Worm (Caenorhabditis elegans) whole organism, L3 larva: ENCODE measurements around the gene ZK1067.3.
A peak's percentile ranks its signal among the peaks of the same experiment; 100 is the strongest.

Experiments
- ZK546.5 ChIP-seq: sonication (generic microtip); optimal IDR thresholded peaks from 2 replicates; lab custom pipeline; 2017; ENCODE audit warnings: missing biosample characterization, missing genetic modification characterization
- aly-2 ChIP-seq: fragments of 150-350 bp; optimal IDR thresholded peaks from 2 replicates; lab custom pipeline; 2014; ENCODE audit warnings: missing biosample characterization, missing genetic modification characterization
- ama-1 ChIP-seq: fragments of 150-350 bp; optimal IDR thresholded peaks from 2 replicates; lab custom pipeline; 2018
- ceh-28 ChIP-seq: fragments of 150-350 bp; optimal IDR thresholded peaks from 2 replicates; lab custom pipeline; 2014; ENCODE audit warnings: missing biosample characterization, missing genetic modification reagents, missing genetic modification characterization
- ceh-82 ChIP-seq: fragments of 150-350 bp; optimal IDR thresholded peaks from 2 replicates; lab custom pipeline; 2014; ENCODE audit warnings: missing biosample characterization, missing genetic modification characterization
- ceh-9 ChIP-seq: sonication (generic microtip); optimal IDR thresholded peaks from 2 replicates; lab custom pipeline; 2018; ENCODE audit warnings: missing biosample characterization, missing genetic modification characterization
- daf-12 ChIP-seq: fragments of 150-350 bp; optimal IDR thresholded peaks from 2 replicates; lab custom pipeline; 2014; ENCODE audit warnings: missing biosample characterization, missing genetic modification reagents, missing genetic modification characterization
- egl-27 ChIP-seq: sonication (generic microtip); optimal IDR thresholded peaks from 4 replicates; lab custom pipeline; 2017; ENCODE audit warnings: missing biosample characterization, missing genetic modification reagents, missing genetic modification characterization
- egl-5 ChIP-seq: fragments of 150-350 bp; optimal IDR thresholded peaks from 2 replicates; lab custom pipeline; 2017; ENCODE audit warnings: missing biosample characterization, missing genetic modification reagents, missing genetic modification characterization, inconsistent platforms
- elt-1 ChIP-seq: fragments of 150-350 bp; optimal IDR thresholded peaks from 2 replicates; lab custom pipeline; 2014; ENCODE audit warnings: missing biosample characterization, missing genetic modification characterization
- elt-2 ChIP-seq: sonication (generic microtip); optimal IDR thresholded peaks from 2 replicates; lab custom pipeline; 2016; ENCODE audit warnings: missing genetic modification reagents, mild to moderate bottlenecking, missing genetic modification characterization, missing compliant biosample characterization
- eor-1 ChIP-seq, 2 experiments: fragments of 150-350 bp; optimal IDR thresholded peaks; 2 replicates each; lab custom pipeline; 2014 to 2018; ENCODE audit warnings: missing biosample characterization in 2 of 2, missing genetic modification characterization in 2 of 2
- fkh-10 ChIP-seq: sonication (generic microtip); optimal IDR thresholded peaks from 2 replicates; lab custom pipeline; 2017; ENCODE audit warnings: missing biosample characterization, missing genetic modification reagents, missing genetic modification characterization
- fkh-2 ChIP-seq: fragments of 150-350 bp; optimal IDR thresholded peaks from 2 replicates; lab custom pipeline; 2014; ENCODE audit warnings: missing biosample characterization, missing genetic modification reagents, missing genetic modification characterization
- fos-1 ChIP-seq: fragments of 150-350 bp; optimal IDR thresholded peaks from 2 replicates; lab custom pipeline; 2014; ENCODE audit warnings: missing biosample characterization, missing genetic modification characterization
- hmg-11 ChIP-seq: sonication (generic microtip); optimal IDR thresholded peaks from 2 replicates; lab custom pipeline; 2016; ENCODE audit warnings: missing genetic modification characterization, missing compliant biosample characterization
- jun-1 ChIP-seq: fragments of 150-350 bp; optimal IDR thresholded peaks from 2 replicates; lab custom pipeline; 2014; ENCODE audit warnings: missing biosample characterization, missing genetic modification reagents, missing genetic modification characterization
- lin-15B ChIP-seq: fragments of 150-350 bp; optimal IDR thresholded peaks from 2 replicates; lab custom pipeline; 2014; ENCODE audit warnings: missing biosample characterization, missing genetic modification characterization
- lin-39 ChIP-seq: fragments of 150-350 bp; optimal IDR thresholded peaks from 2 replicates; lab custom pipeline; 2018; ENCODE audit warnings: missing biosample characterization, missing genetic modification reagents, missing genetic modification characterization
- lsy-12 ChIP-seq: sonication (generic microtip); optimal IDR thresholded peaks from 2 replicates; lab custom pipeline; 2016; ENCODE audit warnings: mild to moderate bottlenecking, missing genetic modification characterization, missing compliant biosample characterization
- mml-1 ChIP-seq: fragments of 150-350 bp; sonication (generic microtip); optimal IDR thresholded peaks from 3 replicates; lab custom pipeline; 2014; ENCODE audit warnings: missing biosample characterization, missing genetic modification characterization
- nfya-1 ChIP-seq: sonication (generic microtip); optimal IDR thresholded peaks from 2 replicates; lab custom pipeline; 2017; ENCODE audit warnings: missing genetic modification characterization, mild to moderate bottlenecking, missing compliant biosample characterization, antibody characterized with exemption, moderate library complexity; ENCODE audit not compliant: insufficient read depth
- nhr-11 ChIP-seq: fragments of 150-350 bp; optimal IDR thresholded peaks from 2 replicates; lab custom pipeline; 2014; ENCODE audit warnings: missing biosample characterization, missing genetic modification characterization
- nhr-12 ChIP-seq: fragments of 150-350 bp; optimal IDR thresholded peaks from 2 replicates; lab custom pipeline; 2014; ENCODE audit warnings: missing biosample characterization, missing genetic modification characterization
- nhr-23 ChIP-seq: fragments of 150-350 bp; optimal IDR thresholded peaks from 2 replicates; lab custom pipeline; 2014; ENCODE audit warnings: missing biosample characterization, missing genetic modification reagents, missing genetic modification characterization
- nhr-237 ChIP-seq: fragments of 150-350 bp; optimal IDR thresholded peaks from 2 replicates; lab custom pipeline; 2014; ENCODE audit warnings: missing biosample characterization, missing genetic modification characterization
- nhr-28 ChIP-seq: fragments of 150-350 bp; optimal IDR thresholded peaks from 2 replicates; lab custom pipeline; 2014; ENCODE audit warnings: missing biosample characterization, missing genetic modification characterization
- nhr-43 ChIP-seq: sonication (generic microtip); optimal IDR thresholded peaks from 2 replicates; lab custom pipeline; 2016; ENCODE audit warnings: mild to moderate bottlenecking, missing genetic modification characterization, missing compliant biosample characterization; ENCODE audit not compliant: poor library complexity, severe bottlenecking
- nhr-67 ChIP-seq: fragments of 150-350 bp; optimal IDR thresholded peaks from 2 replicates; lab custom pipeline; 2014; ENCODE audit warnings: missing biosample characterization, missing genetic modification characterization
- nhr-76 ChIP-seq: fragments of 150-350 bp; sonication (generic microtip); optimal IDR thresholded peaks from 5 replicates; lab custom pipeline; 2014; ENCODE audit warnings: missing biosample characterization, missing genetic modification characterization
- pha-4 ChIP-seq: fragments of 150-350 bp; optimal IDR thresholded peaks from 2 replicates; lab custom pipeline; 2014; ENCODE audit warnings: missing biosample characterization, missing genetic modification reagents, missing genetic modification characterization
- pqm-1 ChIP-seq: fragments of 150-350 bp; optimal IDR thresholded peaks from 2 replicates; lab custom pipeline; 2017; ENCODE audit warnings: missing biosample characterization, missing genetic modification characterization, inconsistent platforms
- sea-2 ChIP-seq: fragments of 150-350 bp; sonication (generic microtip); optimal IDR thresholded peaks from 4 replicates; lab custom pipeline; 2014; ENCODE audit warnings: missing biosample characterization, missing genetic modification reagents, missing genetic modification characterization
- skn-1 ChIP-seq: fragments of 150-350 bp; optimal IDR thresholded peaks from 2 replicates; lab custom pipeline; 2014; ENCODE audit warnings: missing biosample characterization, missing genetic modification characterization
- snpc-4 ChIP-seq: fragments of 150-350 bp; optimal IDR thresholded peaks from 2 replicates; lab custom pipeline; 2014; ENCODE audit warnings: missing biosample characterization, missing genetic modification characterization
- unc-39 ChIP-seq: sonication (generic microtip); optimal IDR thresholded peaks from 4 replicates; lab custom pipeline; 2017; ENCODE audit warnings: missing biosample characterization, missing genetic modification characterization
- unc-62 ChIP-seq: fragments of 150-350 bp; sonication (generic microtip); optimal IDR thresholded peaks from 4 replicates; lab custom pipeline; 2014; ENCODE audit warnings: missing biosample characterization, missing genetic modification reagents, missing genetic modification characterization
- zag-1 ChIP-seq: fragments of 150-350 bp; optimal IDR thresholded peaks from 2 replicates; lab custom pipeline; 2014; ENCODE audit warnings: missing biosample characterization, missing genetic modification characterization
- ztf-11 ChIP-seq: fragments of 150-350 bp; optimal IDR thresholded peaks from 2 replicates; lab custom pipeline; 2014; ENCODE audit warnings: missing biosample characterization, missing genetic modification characterization
- ztf-4 ChIP-seq: fragments of 150-350 bp; optimal IDR thresholded peaks from 2 replicates; lab custom pipeline; 2014; ENCODE audit warnings: missing biosample characterization, missing genetic modification characterization

The ZK1067.3 gene

ce11 chrII:9213055-9213708, 9.9 kb upstream of the ZK1067.3 start, which contains the start of gene znfx-1:
Gene znfx-1 (plus strand): TSS chrII:9213658.
- TF ChIP-seq ztf-11 (tag; lab: Kevin White, UChicago) (no peak), lin-15B (tag; lab: Kevin White, UChicago) (no peak), pha-4 (tag; lab: Kevin White, UChicago) (no peak), unc-62 (GFP tag; lab: Kevin White, UChicago) (no peak), nhr-28 (tag; lab: Kevin White, UChicago) (no peak), ztf-4 (tag; lab: Kevin White, UChicago) (no peak), pqm-1 (tag; lab: Kevin White, UChicago) (no peak), mml-1 (tag; lab: Kevin White, UChicago) (no peak), fos-1 (tag; lab: Kevin White, UChicago) (no peak), nhr-67 (tag; lab: Kevin White, UChicago) (no peak)

ce11 chrII:9227134-9227533, 4.1 kb downstream of the ZK1067.3 start, which contains the start of gene abu-14:
Gene abu-14 (minus strand): TSS chrII:9227214.
- TF ChIP-seq unc-39: no peak
- TF ChIP-seq egl-27 (tag; lab: Kevin White, UChicago): no peak

- TF ChIP-seq pha-4 (tag; lab: Kevin White, UChicago): peak; percentile 64
- TF ChIP-seq daf-12 (tag; lab: Kevin White, UChicago): no peak
- no peak for TF ChIP-seq nhr-67 (tag; lab: Kevin White, UChicago)
- no peak for TF ChIP-seq fkh-10 (GFP tag; lab: Kevin White, UChicago)
- TF ChIP-seq ztf-4 (tag; lab: Kevin White, UChicago): no peak
- no peak for TF ChIP-seq snpc-4
- no peak for TF ChIP-seq nhr-11 (tag; lab: Kevin White, UChicago)
- peak; percentile 86 for TF ChIP-seq elt-2 (tag; lab: Kevin White, UChicago)
- no peak for TF ChIP-seq mml-1 (tag; lab: Kevin White, UChicago)
- TF ChIP-seq ama-1 (lab: Kevin White, UChicago): no peak
- TF ChIP-seq ceh-82 (tag; lab: Kevin White, UChicago): no peak
- TF ChIP-seq eor-1 (tag; optimal IDR thresholded peaks at IDR 0.05; lab: Kevin White, UChicago): no peak
- TF ChIP-seq egl-27 (tag; lab: Kevin White, UChicago): no peak
- TF ChIP-seq ZK546.5 (tag; lab: Kevin White, UChicago): no peak
- no peak for TF ChIP-seq egl-5 (tag; lab: Kevin White, UChicago)
- no peak for TF ChIP-seq jun-1
- no peak for TF ChIP-seq zag-1
- no peak for TF ChIP-seq aly-2 (tag; lab: Kevin White, UChicago)
- no peak for TF ChIP-seq elt-1
- peak; percentile 96 for TF ChIP-seq pqm-1 (tag; lab: Kevin White, UChicago)
- TF ChIP-seq lsy-12 (tag; lab: Kevin White, UChicago): no peak
- TF ChIP-seq skn-1: peak; percentile 82
- no peak for TF ChIP-seq nhr-23 (tag; lab: Kevin White, UChicago)
- TF ChIP-seq nhr-237 (tag; lab: Kevin White, UChicago): no peak
- TF ChIP-seq nhr-76: no peak
- no peak for TF ChIP-seq fkh-2 (tag; lab: Kevin White, UChicago)
- TF ChIP-seq ceh-28: peak; percentile 1
- TF ChIP-seq lin-15B (tag; lab: Kevin White, UChicago): no peak
- no peak for TF ChIP-seq unc-62 (GFP tag; lab: Kevin White, UChicago)
- no peak for TF ChIP-seq unc-39
- no peak for TF ChIP-seq sea-2 (GFP tag; lab: Kevin White, UChicago)
- TF ChIP-seq nfya-1 (tag; lab: Kevin White, UChicago): no peak
- TF ChIP-seq nhr-12: no peak
- TF ChIP-seq, all 47 proteins: peak for 5
Measured at ce11 chrII:9231240-9231639, 8.2 kb downstream of the ZK1067.3 start, which contains the start of gene gst-13. Gene gst-13 (plus strand): TSS chrII:9231457.

ce11 chrII:9232493-9232892, 9.4 kb downstream of the ZK1067.3 start:
- TF ChIP-seq ZK546.5 (tag; lab: Kevin White, UChicago): no peak
- no peak for TF ChIP-seq snpc-4
- TF ChIP-seq nhr-23 (tag; lab: Kevin White, UChicago): peak; percentile 16
- TF ChIP-seq lin-39 (tag; lab: Kevin White, UChicago): no peak
- TF ChIP-seq ama-1 (lab: Kevin White, UChicago): no peak
- TF ChIP-seq mml-1 (tag; lab: Kevin White, UChicago): no peak
- no peak for TF ChIP-seq elt-1
- TF ChIP-seq egl-27 (tag; lab: Kevin White, UChicago): no peak
- TF ChIP-seq hmg-11: no peak
- TF ChIP-seq ztf-11 (tag; lab: Kevin White, UChicago): no peak
- TF ChIP-seq ceh-9: no peak
- TF ChIP-seq eor-1 (tag; optimal IDR thresholded peaks at IDR 0.05; lab: Kevin White, UChicago): no peak
- TF ChIP-seq lin-15B (tag; lab: Kevin White, UChicago): no peak
- peak; percentile 34 for TF ChIP-seq nhr-43 (tag; lab: Kevin White, UChicago)
- TF ChIP-seq, all 47 proteins: peak for 2
